Fruit fly (Drosophila melanogaster) Kc167 (cell line): ENCODE measurements around the gene inaF-A.
"Not testable (repeated sequence)": the region's sequence is repeated elsewhere in the genome, so short reads cannot be mapped to it uniquely, and the experiment has no call there.

ENCODE experiments used
- Myc ChIP-seq: fragments of >200 bp; optimal IDR thresholded peaks from 2 replicates; lab custom pipeline; 2017; ENCODE audit warnings: missing external identifiers
- Sin3A ChIP-seq: fragments of >200 bp; optimal IDR thresholded peaks from 2 replicates; lab custom pipeline; 2018; ENCODE audit warnings: missing external identifiers
- h ChIP-seq: fragments of >200 bp; optimal IDR thresholded peaks from 3 replicates; lab custom pipeline; 2018; ENCODE audit warnings: missing external identifiers
- insv ChIP-seq: fragments of >200 bp; optimal IDR thresholded peaks from 3 replicates; lab custom pipeline; 2018; ENCODE audit warnings: missing external identifiers
- psq ChIP-seq: fragments of >200 bp; optimal IDR thresholded peaks from 2 replicates; lab custom pipeline; 2017; ENCODE audit warnings: missing external identifiers
- ttk ChIP-seq: sonication (Bioruptor generic); optimal IDR thresholded peaks from 2 replicates; lab custom pipeline; 2017; ENCODE audit warnings: missing external identifiers

DNA sequence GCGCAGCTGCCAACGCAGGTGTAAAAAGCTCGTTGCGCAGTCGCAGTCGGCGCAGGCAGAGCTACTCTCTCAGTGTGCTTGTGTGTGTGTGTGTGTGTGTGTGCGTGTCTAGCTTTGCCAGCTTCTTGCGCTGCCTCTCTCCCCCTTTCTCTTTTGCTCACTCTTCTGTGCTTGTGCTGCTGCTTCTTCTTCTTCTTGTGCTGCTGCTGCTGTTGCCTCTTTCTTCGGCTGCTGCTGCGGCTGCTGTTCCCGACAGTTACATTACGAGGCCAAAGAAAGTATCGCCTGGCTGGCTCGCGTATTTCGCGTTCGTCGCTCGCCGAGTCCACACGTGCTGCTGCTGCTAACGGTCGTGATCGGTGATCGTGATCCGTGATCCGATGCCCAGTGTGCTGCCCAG, 20.3 kb upstream of the inaF-A start, which contains the start of gene m:
- TF ChIP-seq Sin3A (lab: Kevin White, UChicago); Myc; ttk (lab: Kevin White, UChicago); insv (lab: Kevin White, UChicago); psq (lab: Kevin White, UChicago); h (lab: Kevin White, UChicago): not testable (repeated sequence)
